Worm (Caenorhabditis elegans) whole organism, L2 larva: ENCODE measurements around the gene tsen-2.

Experiments
- C34F6.9 ChIP-seq: fragments of 150-350 bp; optimal IDR thresholded peaks from 2 replicates; lab custom pipeline; 2014; ENCODE audit warnings: missing biosample characterization, missing genetic modification characterization
- F13H6.1 ChIP-seq: sonication (generic microtip); optimal IDR thresholded peaks from 2 replicates; lab custom pipeline; 2016; ENCODE audit warnings: missing genetic modification characterization, missing compliant biosample characterization
- R02D3.7 ChIP-seq: fragments of 150-350 bp; optimal IDR thresholded peaks from 2 replicates; lab custom pipeline; 2014; ENCODE audit warnings: missing biosample characterization, missing genetic modification characterization
- Y55F3AM.14 ChIP-seq: fragments of 200-800 bp; sonication (Bioruptor generic); optimal IDR thresholded peaks from 2 replicates; lab custom pipeline; 2018; ENCODE audit warnings: mild to moderate bottlenecking, missing genetic modification characterization, missing compliant biosample characterization
- alr-1 ChIP-seq: fragments of 150-350 bp; optimal IDR thresholded peaks from 2 replicates; lab custom pipeline; 2014; ENCODE audit warnings: missing biosample characterization, missing genetic modification characterization
- ama-1 ChIP-seq: fragments of 150-350 bp; optimal IDR thresholded peaks from 2 replicates; lab custom pipeline; 2018; ENCODE audit warnings: inconsistent platforms
- blmp-1 ChIP-seq: sonication (generic microtip); optimal IDR thresholded peaks from 2 replicates; lab custom pipeline; 2017; ENCODE audit warnings: missing genetic modification characterization, mild to moderate bottlenecking, missing compliant biosample characterization, antibody characterized with exemption, moderate library complexity; ENCODE audit not compliant: insufficient read depth
- crh-2 ChIP-seq: sonication (generic microtip); optimal IDR thresholded peaks from 2 replicates; lab custom pipeline; 2017; ENCODE audit warnings: missing biosample characterization, missing genetic modification characterization
- egl-27 ChIP-seq: sonication (generic microtip); optimal IDR thresholded peaks from 3 replicates; lab custom pipeline; 2017; ENCODE audit warnings: missing biosample characterization, missing genetic modification reagents, missing genetic modification characterization
- elt-1 ChIP-seq: fragments of 150-350 bp; optimal IDR thresholded peaks from 2 replicates; lab custom pipeline; 2014; ENCODE audit warnings: missing biosample characterization, missing genetic modification characterization
- fos-1 ChIP-seq: fragments of 150-350 bp; optimal IDR thresholded peaks from 2 replicates; lab custom pipeline; 2014; ENCODE audit warnings: missing biosample characterization, missing genetic modification characterization
- gmeb-1 ChIP-seq: fragments of 150-350 bp; optimal IDR thresholded peaks from 2 replicates; lab custom pipeline; 2014; ENCODE audit warnings: missing biosample characterization, missing genetic modification characterization
- lin-11 ChIP-seq: fragments of 150-350 bp; sonication (generic microtip); optimal IDR thresholded peaks from 2 replicates; lab custom pipeline; 2014; ENCODE audit warnings: missing biosample characterization, missing genetic modification characterization, inconsistent platforms, mixed read lengths
- lin-13 ChIP-seq: fragments of 150-350 bp; optimal IDR thresholded peaks from 2 replicates; lab custom pipeline; 2014; ENCODE audit warnings: missing biosample characterization, missing genetic modification reagents, missing genetic modification characterization
- lsy-2 ChIP-seq, 2 experiments: fragments of 150-350 bp in 1 of 2; sonication (generic microtip) in 1 of 2; optimal IDR thresholded peaks; 2 replicates each; lab custom pipeline; 2014 to 2017; ENCODE audit warnings: missing biosample characterization in 2 of 2, missing genetic modification characterization in 2 of 2
- mbf-1 ChIP-seq: sonication (generic microtip); optimal IDR thresholded peaks from 2 replicates; lab custom pipeline; 2017; ENCODE audit warnings: missing biosample characterization, missing genetic modification characterization
- mdl-1 ChIP-seq, 2 experiments: fragments of 150-350 bp in 1 of 2; sonication (generic microtip) in 1 of 2; optimal IDR thresholded peaks; 2 replicates each; lab custom pipeline; 2017; ENCODE audit warnings: missing biosample characterization in 2 of 2, missing genetic modification characterization in 2 of 2
- nhr-10 ChIP-seq: sonication (generic microtip); optimal IDR thresholded peaks from 2 replicates; lab custom pipeline; 2017; ENCODE audit warnings: missing biosample characterization, missing genetic modification characterization
- nhr-11 ChIP-seq: fragments of 150-350 bp; optimal IDR thresholded peaks from 2 replicates; lab custom pipeline; 2014; ENCODE audit warnings: missing biosample characterization, missing genetic modification characterization
- nhr-129 ChIP-seq: fragments of 150-350 bp; optimal IDR thresholded peaks from 2 replicates; lab custom pipeline; 2014; ENCODE audit warnings: missing biosample characterization, missing genetic modification characterization
- nhr-21 ChIP-seq: fragments of 150-350 bp; optimal IDR thresholded peaks from 2 replicates; lab custom pipeline; 2014; ENCODE audit warnings: missing biosample characterization, missing genetic modification characterization
- nhr-23 ChIP-seq: fragments of 150-350 bp; optimal IDR thresholded peaks from 2 replicates; lab custom pipeline; 2014; ENCODE audit warnings: missing biosample characterization, missing genetic modification reagents, missing genetic modification characterization
- nhr-25 ChIP-seq: fragments of 150-350 bp; sonication (generic microtip); optimal IDR thresholded peaks from 3 replicates; lab custom pipeline; 2014; ENCODE audit warnings: missing biosample characterization, missing genetic modification characterization
- nhr-6 ChIP-seq: fragments of 150-350 bp; optimal IDR thresholded peaks from 2 replicates; lab custom pipeline; 2014; ENCODE audit warnings: missing biosample characterization, missing genetic modification characterization
- nhr-77 ChIP-seq: fragments of 150-350 bp; optimal IDR thresholded peaks from 2 replicates; lab custom pipeline; 2014; ENCODE audit warnings: missing biosample characterization, missing genetic modification characterization
- peb-1 ChIP-seq: fragments of 150-350 bp; optimal IDR thresholded peaks from 2 replicates; lab custom pipeline; 2014; ENCODE audit warnings: missing biosample characterization, missing genetic modification characterization
- sem-4 ChIP-seq: fragments of 150-350 bp; optimal IDR thresholded peaks from 2 replicates; lab custom pipeline; 2014; ENCODE audit warnings: missing biosample characterization, missing genetic modification reagents, missing genetic modification characterization
- skn-1 ChIP-seq: sonication (generic microtip); optimal IDR thresholded peaks from 2 replicates; lab custom pipeline; 2017; ENCODE audit warnings: missing biosample characterization, missing genetic modification characterization
- sma-3 ChIP-seq: sonication (generic microtip); optimal IDR thresholded peaks from 2 replicates; lab custom pipeline; 2016; ENCODE audit warnings: missing genetic modification reagents, missing genetic modification characterization, missing compliant biosample characterization
- sma-9 ChIP-seq, 2 experiments: fragments of 150-350 bp in 1 of 2; sonication (generic microtip) in 1 of 2; optimal IDR thresholded peaks; 2 replicates each; lab custom pipeline; 2014 to 2016; ENCODE audit warnings: missing genetic modification characterization in 2 of 2, mild to moderate bottlenecking in 1 of 2, missing biosample characterization in 1 of 2, missing compliant biosample characterization in 1 of 2, missing genetic modification reagents in 1 of 2, moderate library complexity in 1 of 2
- unc-55 ChIP-seq: fragments of 150-350 bp; sonication (generic microtip); optimal IDR thresholded peaks from 3 replicates; lab custom pipeline; 2014; ENCODE audit warnings: missing biosample characterization, missing genetic modification reagents, missing genetic modification characterization
- unc-62 ChIP-seq: fragments of 150-350 bp; optimal IDR thresholded peaks from 2 replicates; lab custom pipeline; 2014; ENCODE audit warnings: missing biosample characterization, missing genetic modification reagents, missing genetic modification characterization
- ztf-11 ChIP-seq: sonication (generic microtip); optimal IDR thresholded peaks from 2 replicates; lab custom pipeline; 2017; ENCODE audit warnings: missing biosample characterization, missing genetic modification characterization
- ztf-4 ChIP-seq: fragments of 150-350 bp; optimal IDR thresholded peaks from 2 replicates; lab custom pipeline; 2014; ENCODE audit warnings: missing biosample characterization, missing genetic modification characterization

Gene tsen-2

ce11 chrIII:11921658-11922098, 23.6 kb upstream of the tsen-2 start, which contains the start of gene Y56A3A.22 (continued):
- no peak for TF ChIP-seq blmp-1 (tag; lab: Kevin White, UChicago)

ce11 chrIII:11920187-11920785, 22.2 kb upstream of the tsen-2 start, which contains the start of the genes ccf-1 and trap-4:
ccf-1 (minus strand) TSS chrIII:11920237.
trap-4 (plus strand) TSS chrIII:11920735.
- TF ChIP-seq nhr-23 (tag; lab: Kevin White, UChicago) (no peak), ztf-4 (tag; lab: Kevin White, UChicago) (peak; percentile 52), egl-27 (no peak), nhr-21 (tag; lab: Kevin White, UChicago) (peak; percentile 38), lsy-2 (tag; optimal IDR thresholded peaks at IDR 0.05; lab: Kevin White, UChicago) (peak; percentile 31 to 85), sma-9 (GFP tag; optimal IDR thresholded peaks at IDR 0.05; lab: Kevin White, UChicago) (peak; percentile 6), sma-9 (tag; optimal IDR thresholded peaks at IDR 0.05; lab: Kevin White, UChicago) (no peak), Y55F3AM.14 (GFP tag; lab: Kevin White, UChicago) (no peak), R02D3.7 (tag; lab: Kevin White, UChicago) (no peak), nhr-77 (tag; lab: Kevin White, UChicago) (no peak), fos-1 (peak; percentile 30), peb-1 (tag; lab: Kevin White, UChicago) (no peak), nhr-11 (tag; lab: Kevin White, UChicago) (no peak), nhr-129 (tag; lab: Kevin White, UChicago) (peak; percentile 58), ztf-11 (no peak), sma-3 (GFP tag; lab: Kevin White, UChicago) (peak; percentile 49), F13H6.1 (tag; lab: Kevin White, UChicago) (peak; percentile 16), skn-1 (tag; lab: Kevin White, UChicago) (peak; percentile 25), nhr-25 (tag; lab: Kevin White, UChicago) (peak; percentile 34), blmp-1 (tag; lab: Kevin White, UChicago) (no peak), mbf-1 (tag; lab: Kevin White, UChicago) (no peak), lin-11 (tag; lab: Kevin White, UChicago) (peak; percentile 45), gmeb-1 (tag; lab: Kevin White, UChicago) (peak; percentile 48), ama-1 (no peak), unc-62 (GFP tag; lab: Kevin White, UChicago) (no peak), unc-55 (GFP tag; lab: Kevin White, UChicago) (peak; percentile 80), lin-13 (GFP tag; lab: Kevin White, UChicago) (peak; percentile 40), crh-2 (tag; lab: Kevin White, UChicago) (peak; percentile 65), nhr-10 (no peak), C34F6.9 (tag; lab: Kevin White, UChicago) (peak; percentile 68), nhr-6 (tag; lab: Kevin White, UChicago) (no peak), sem-4 (tag; lab: Kevin White, UChicago) (peak; percentile 7)
- TF ChIP-seq, all 48 proteins: peak for 17

- peak in 1 of 2 experiments; percentile 34 for TF ChIP-seq lsy-2 (tag; optimal IDR thresholded peaks at IDR 0.05; lab: Kevin White, UChicago)
- peak; percentile 3 for TF ChIP-seq unc-55 (GFP tag; lab: Kevin White, UChicago)
- peak; percentile 29 for TF ChIP-seq sem-4 (tag; lab: Kevin White, UChicago)
- no peak for TF ChIP-seq lin-13 (GFP tag; lab: Kevin White, UChicago)
- TF ChIP-seq nhr-10: no peak
- peak; percentile 24 for TF ChIP-seq nhr-25 (tag; lab: Kevin White, UChicago)
- no peak for TF ChIP-seq sma-9 (GFP tag; optimal IDR thresholded peaks at IDR 0.05; lab: Kevin White, UChicago)
- TF ChIP-seq sma-9 (tag; optimal IDR thresholded peaks at IDR 0.05; lab: Kevin White, UChicago): no peak
Observed at ce11 chrIII:11918247-11918769, 20.2 kb upstream of the tsen-2 start, which contains the start of gene znf-593. znf-593 (minus strand) TSS chrIII:11918719.

- no peak for TF ChIP-seq nhr-25 (tag; lab: Kevin White, UChicago)
- no peak for TF ChIP-seq mdl-1 (tag; optimal IDR thresholded peaks at IDR 0.05; lab: Kevin White, UChicago)
- TF ChIP-seq elt-1 (tag; lab: Kevin White, UChicago): no peak
- no peak for TF ChIP-seq alr-1 (tag; lab: Kevin White, UChicago)
- TF ChIP-seq unc-62 (GFP tag; lab: Kevin White, UChicago): no peak
- TF ChIP-seq ztf-11: no peak
- TF ChIP-seq nhr-77 (tag; lab: Kevin White, UChicago): no peak
- TF ChIP-seq nhr-10: no peak
- no peak for TF ChIP-seq F13H6.1 (tag; lab: Kevin White, UChicago)
- no peak for TF ChIP-seq lin-11 (tag; lab: Kevin White, UChicago)
Observed at ce11 chrIII:11917525-11917924, 19.5 kb upstream of the tsen-2 start.
